Worm (Caenorhabditis elegans) whole organism, mixed stage, embryonic: ENCODE measurements around the gene str-10.

Experiments used
- M03D4.4 ChIP-seq: sonication (generic microtip); optimal IDR thresholded peaks from 2 replicates; lab custom pipeline; 2017; ENCODE audit warnings: mild to moderate bottlenecking, missing genetic modification characterization, missing compliant biosample characterization
- bed-3 ChIP-seq: fragments of 200-800 bp; sonication (Bioruptor generic); optimal IDR thresholded peaks from 3 replicates; lab custom pipeline; 2018; ENCODE audit warnings: mild to moderate bottlenecking, missing genetic modification characterization, moderate library complexity, missing compliant biosample characterization
- blmp-1 ChIP-seq: fragments of 150-350 bp; optimal IDR thresholded peaks from 2 replicates; lab custom pipeline; 2014; ENCODE audit warnings: missing biosample characterization, missing genetic modification characterization
- ceh-39 ChIP-seq: fragments of 150-350 bp; optimal IDR thresholded peaks from 2 replicates; lab custom pipeline; 2014; ENCODE audit warnings: missing biosample characterization, missing genetic modification characterization
- ceh-43 ChIP-seq: fragments of 200-800 bp; sonication (Bioruptor generic); optimal IDR thresholded peaks from 2 replicates; lab custom pipeline; 2018; ENCODE audit warnings: mild to moderate bottlenecking, missing genetic modification characterization, moderate library complexity, missing compliant biosample characterization
- ceh-83 ChIP-seq: fragments of 200-800 bp; sonication (Bioruptor generic); optimal IDR thresholded peaks from 2 replicates; lab custom pipeline; 2018; ENCODE audit warnings: mild to moderate bottlenecking, missing genetic modification characterization, missing compliant biosample characterization
- ces-1 ChIP-seq: fragments of 150-350 bp; optimal IDR thresholded peaks from 2 replicates; lab custom pipeline; 2014; ENCODE audit warnings: missing biosample characterization, missing genetic modification reagents, missing genetic modification characterization
- cnd-1 ChIP-seq: fragments of 200-800 bp; sonication (Bioruptor generic); optimal IDR thresholded peaks from 2 replicates; lab custom pipeline; 2018; ENCODE audit warnings: mild to moderate bottlenecking, missing genetic modification characterization, missing compliant biosample characterization
- drap-1 ChIP-seq: fragments of 200-800 bp; sonication (Bioruptor generic); optimal IDR thresholded peaks from 3 replicates; lab custom pipeline; 2018; ENCODE audit warnings: mild to moderate bottlenecking, missing genetic modification characterization, missing compliant biosample characterization
- elt-3 ChIP-seq: fragments of 150-350 bp; optimal IDR thresholded peaks from 2 replicates; lab custom pipeline; 2014; ENCODE audit warnings: missing biosample characterization, missing genetic modification characterization
- flh-1 ChIP-seq: fragments of 200-800 bp; sonication (Bioruptor generic); optimal IDR thresholded peaks from 2 replicates; lab custom pipeline; 2018; ENCODE audit warnings: mild to moderate bottlenecking, missing genetic modification characterization, moderate library complexity, missing compliant biosample characterization
- ham-2 ChIP-seq: fragments of 200-800 bp; sonication (Bioruptor generic); optimal IDR thresholded peaks from 2 replicates; lab custom pipeline; 2018; ENCODE audit warnings: mild to moderate bottlenecking, missing genetic modification characterization, missing compliant biosample characterization
- hlh-1 ChIP-seq: fragments of 150-350 bp; optimal IDR thresholded peaks from 2 replicates; lab custom pipeline; 2014; ENCODE audit warnings: missing biosample characterization, missing genetic modification reagents, missing genetic modification characterization
- lin-13 ChIP-seq: fragments of 150-350 bp; optimal IDR thresholded peaks from 2 replicates; lab custom pipeline; 2014; ENCODE audit warnings: missing biosample characterization, missing genetic modification characterization
- lin-32 ChIP-seq: fragments of 200-800 bp; sonication (Bioruptor generic); optimal IDR thresholded peaks from 2 replicates; lab custom pipeline; 2018; ENCODE audit warnings: mild to moderate bottlenecking, missing genetic modification characterization, missing compliant biosample characterization
- lsy-2 ChIP-seq: fragments of 150-350 bp; optimal IDR thresholded peaks from 2 replicates; lab custom pipeline; 2014; ENCODE audit warnings: missing biosample characterization, missing genetic modification characterization
- mab-5 ChIP-seq: fragments of 150-350 bp; optimal IDR thresholded peaks from 2 replicates; lab custom pipeline; 2014; ENCODE audit warnings: missing biosample characterization, missing genetic modification characterization
- mep-1 ChIP-seq: fragments of 150-350 bp; optimal IDR thresholded peaks from 2 replicates; lab custom pipeline; 2017; ENCODE audit warnings: missing biosample characterization, missing genetic modification reagents, missing genetic modification characterization, inconsistent platforms
- mls-2 ChIP-seq: sonication (generic microtip); optimal IDR thresholded peaks from 2 replicates; lab custom pipeline; 2016; ENCODE audit warnings: mild to moderate bottlenecking, missing genetic modification characterization, moderate library complexity, missing compliant biosample characterization
- nhr-12 ChIP-seq: fragments of 150-350 bp; optimal IDR thresholded peaks from 2 replicates; lab custom pipeline; 2014; ENCODE audit warnings: missing biosample characterization, missing genetic modification characterization
- nhr-237 ChIP-seq: fragments of 150-350 bp; optimal IDR thresholded peaks from 2 replicates; lab custom pipeline; 2014; ENCODE audit warnings: missing biosample characterization, missing genetic modification characterization
- nhr-28 ChIP-seq: fragments of 150-350 bp; optimal IDR thresholded peaks from 2 replicates; lab custom pipeline; 2014; ENCODE audit warnings: missing biosample characterization, missing genetic modification characterization
- nhr-76 ChIP-seq: sonication (generic microtip); optimal IDR thresholded peaks from 2 replicates; lab custom pipeline; 2017; ENCODE audit warnings: missing biosample characterization, missing genetic modification characterization
- pha-4 ChIP-seq: fragments of 150-350 bp; optimal IDR thresholded peaks from 2 replicates; lab custom pipeline; 2018; ENCODE audit warnings: missing biosample characterization, missing genetic modification reagents, missing genetic modification characterization
- sem-2 ChIP-seq: fragments of 200-800 bp; sonication (Bioruptor generic); optimal IDR thresholded peaks from 2 replicates; lab custom pipeline; 2018; ENCODE audit warnings: mild to moderate bottlenecking, missing genetic modification characterization, missing compliant biosample characterization
- sptf-1 ChIP-seq: sonication (generic microtip); optimal IDR thresholded peaks from 2 replicates; lab custom pipeline; 2017; ENCODE audit warnings: mild to moderate bottlenecking, missing genetic modification characterization, moderate library complexity, missing compliant biosample characterization
- tbx-8 ChIP-seq: fragments of 200-800 bp; sonication (Bioruptor generic); optimal IDR thresholded peaks from 2 replicates; lab custom pipeline; 2018; ENCODE audit warnings: mild to moderate bottlenecking, missing genetic modification characterization, moderate library complexity, missing compliant biosample characterization
- unc-120 ChIP-seq: sonication (generic microtip); optimal IDR thresholded peaks from 2 replicates; lab custom pipeline; 2017; ENCODE audit warnings: missing genetic modification characterization, missing compliant biosample characterization; ENCODE audit not compliant: poor library complexity, severe bottlenecking
- unc-39 ChIP-seq: fragments of 150-350 bp; optimal IDR thresholded peaks from 2 replicates; lab custom pipeline; 2014; ENCODE audit warnings: missing biosample characterization, missing genetic modification characterization
- unc-62 ChIP-seq: fragments of 150-350 bp; optimal IDR thresholded peaks from 2 replicates; lab custom pipeline; 2014; ENCODE audit warnings: missing biosample characterization, missing genetic modification reagents, missing genetic modification characterization
- zip-8 ChIP-seq: fragments of 150-350 bp; optimal IDR thresholded peaks from 2 replicates; lab custom pipeline; 2014; ENCODE audit warnings: missing biosample characterization, missing genetic modification characterization
- ztf-11 ChIP-seq: fragments of 150-350 bp; optimal IDR thresholded peaks from 2 replicates; lab custom pipeline; 2014; ENCODE audit warnings: missing biosample characterization, missing genetic modification characterization

The str-10 gene

DNA sequence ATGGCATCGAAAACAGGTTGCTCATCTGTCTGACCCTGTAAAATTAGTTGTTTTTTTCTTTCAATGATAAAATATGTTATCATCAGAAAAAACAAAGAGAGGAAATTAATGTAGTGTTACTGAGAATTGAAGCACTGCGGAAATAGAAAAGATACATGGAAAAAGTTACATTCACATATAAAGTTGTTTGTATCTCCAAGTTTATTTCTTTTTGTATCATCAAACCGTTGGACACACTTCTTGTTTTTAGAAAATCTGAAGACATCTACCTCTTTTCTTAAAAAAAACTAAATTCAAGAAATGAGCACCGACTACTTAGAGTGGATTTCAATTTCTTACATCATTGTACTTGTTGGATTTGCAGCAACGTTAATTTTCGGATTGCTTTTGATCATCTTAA is at the start of gene str-10:
Gene str-10, plus strand, starts transcription at position 301 of the 400 bp plus-strand sequence.
- TF ChIP-seq mep-1 (tag; lab: Kevin White, UChicago) (no peak), nhr-12 (tag; lab: Kevin White, UChicago) (no peak), lsy-2 (tag; lab: Kevin White, UChicago) (no peak), unc-62 (GFP tag; lab: Kevin White, UChicago) (no peak)

DNA sequence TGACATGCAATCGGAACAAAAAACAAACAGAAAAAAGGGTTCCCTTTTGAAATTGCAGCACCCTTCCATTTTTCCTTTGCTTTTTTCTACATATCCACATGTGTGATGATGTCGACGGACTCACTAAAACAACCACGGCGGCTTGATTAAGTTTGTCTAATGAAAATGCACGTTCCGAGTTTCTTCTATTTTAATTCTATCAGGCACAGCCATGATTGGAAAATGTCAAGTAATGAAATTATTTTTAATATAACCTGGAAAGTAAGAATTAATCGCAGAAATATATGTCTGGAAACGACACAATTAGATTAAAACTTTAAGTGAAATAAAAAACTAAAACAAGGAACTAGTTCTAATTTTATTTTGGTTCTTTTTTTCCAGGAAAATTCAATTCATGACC is 48.6 kb upstream of the str-10 start:
- TF ChIP-seq tbx-8 (GFP tag; lab: Kevin White, UChicago) = no peak
- TF ChIP-seq ces-1 = peak; percentile 50
- TF ChIP-seq nhr-76 (tag; lab: Kevin White, UChicago) = no peak

DNA sequence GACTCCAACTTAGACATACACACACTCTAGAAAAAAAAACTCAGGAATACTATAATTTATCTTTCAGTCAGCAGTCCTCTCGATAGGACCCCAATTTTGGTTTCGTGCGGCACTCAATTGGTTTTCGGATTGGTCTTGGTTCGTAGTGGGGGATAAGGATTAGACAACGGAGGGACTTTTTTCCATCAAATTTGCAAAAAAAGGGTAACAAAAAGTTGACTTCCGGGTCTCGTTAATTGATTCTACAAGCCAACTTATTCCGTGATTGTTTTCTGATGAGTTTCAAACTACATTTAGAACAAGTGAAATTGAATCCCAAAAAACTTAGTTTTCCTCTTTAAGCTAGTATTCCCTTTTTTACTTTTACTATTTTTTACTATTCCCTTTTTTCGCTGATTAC is 48.1 kb upstream of the str-10 start:
- no peak for TF ChIP-seq lsy-2 (tag; lab: Kevin White, UChicago)

DNA sequence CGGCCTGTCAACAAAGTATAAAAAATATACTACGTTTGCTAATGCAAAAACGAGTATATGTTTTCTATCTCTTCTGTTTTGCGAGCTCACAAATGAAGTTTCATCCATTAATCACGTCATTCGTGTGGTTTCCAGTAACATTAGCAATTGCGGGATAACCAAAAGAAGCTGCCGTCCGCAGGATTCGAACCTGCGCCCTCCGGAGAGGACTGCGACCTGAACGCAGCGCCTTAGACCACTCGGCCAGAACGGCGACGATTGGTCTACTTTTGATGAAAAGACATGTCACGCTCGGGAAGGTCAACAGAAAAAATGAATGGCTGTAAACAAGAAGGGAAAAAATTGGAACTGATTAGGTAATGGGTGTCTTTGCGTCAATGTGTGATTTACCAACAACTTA is 43.6 kb upstream of the str-10 start:
- no peak for TF ChIP-seq tbx-8 (GFP tag; lab: Kevin White, UChicago)
- TF ChIP-seq sptf-1 = no peak
- no peak for TF ChIP-seq ceh-83 (GFP tag; lab: Kevin White, UChicago)
- TF ChIP-seq M03D4.4 (tag; lab: Kevin White, UChicago) = no peak
- no peak for TF ChIP-seq nhr-12 (tag; lab: Kevin White, UChicago)
- no peak for TF ChIP-seq unc-120 (tag; lab: Kevin White, UChicago)
- TF ChIP-seq unc-62 (GFP tag; lab: Kevin White, UChicago) = no peak
- TF ChIP-seq ceh-43 (GFP tag; lab: Kevin White, UChicago) = no peak
- no peak for TF ChIP-seq nhr-237
- no peak for TF ChIP-seq zip-8 (tag; lab: Kevin White, UChicago)
- no peak for TF ChIP-seq nhr-76 (tag; lab: Kevin White, UChicago)
- no peak for TF ChIP-seq nhr-28 (tag; lab: Kevin White, UChicago)
- TF ChIP-seq ham-2 (GFP tag; lab: Kevin White, UChicago) = no peak
- no peak for TF ChIP-seq cnd-1 (tag; lab: Kevin White, UChicago)
- TF ChIP-seq, all 35 proteins: peak for 0

DNA sequence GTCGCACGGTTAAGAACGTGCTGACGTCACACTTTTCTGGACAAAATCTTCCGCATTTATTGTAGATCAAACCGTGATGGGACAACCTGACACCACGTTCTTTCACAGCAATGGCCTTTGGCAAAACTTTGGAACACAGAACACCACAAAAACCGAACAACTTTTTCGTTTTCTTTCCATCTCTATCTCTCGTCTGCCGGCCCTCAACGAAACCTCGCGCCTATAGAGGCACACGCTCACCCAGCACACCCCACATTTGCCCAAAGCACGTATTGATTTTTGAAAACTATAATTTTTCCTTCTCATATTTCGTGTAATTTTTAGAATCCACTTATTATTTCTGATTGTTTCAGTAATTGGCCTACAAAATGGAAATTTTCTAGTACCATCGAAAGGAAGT is 40.6 kb upstream of the str-10 start:
- no peak for TF ChIP-seq cnd-1 (tag; lab: Kevin White, UChicago)
- no peak for TF ChIP-seq mls-2
- no peak for TF ChIP-seq nhr-76 (tag; lab: Kevin White, UChicago)
- TF ChIP-seq nhr-28 (tag; lab: Kevin White, UChicago) = no peak
- TF ChIP-seq flh-1 (GFP tag; lab: Kevin White, UChicago) = no peak
- TF ChIP-seq bed-3 (GFP tag; lab: Kevin White, UChicago) = no peak
- TF ChIP-seq unc-62 (GFP tag; lab: Kevin White, UChicago) = no peak
- no peak for TF ChIP-seq blmp-1 (tag; lab: Kevin White, UChicago)
- no peak for TF ChIP-seq nhr-12 (tag; lab: Kevin White, UChicago)
- TF ChIP-seq ceh-39 (tag; lab: Kevin White, UChicago) = no peak
- no peak for TF ChIP-seq ceh-83 (GFP tag; lab: Kevin White, UChicago)
- no peak for TF ChIP-seq ceh-43 (GFP tag; lab: Kevin White, UChicago)
- TF ChIP-seq lsy-2 (tag; lab: Kevin White, UChicago) = no peak
- TF ChIP-seq unc-39 (tag; lab: Kevin White, UChicago) = no peak
- no peak for TF ChIP-seq tbx-8 (GFP tag; lab: Kevin White, UChicago)

DNA sequence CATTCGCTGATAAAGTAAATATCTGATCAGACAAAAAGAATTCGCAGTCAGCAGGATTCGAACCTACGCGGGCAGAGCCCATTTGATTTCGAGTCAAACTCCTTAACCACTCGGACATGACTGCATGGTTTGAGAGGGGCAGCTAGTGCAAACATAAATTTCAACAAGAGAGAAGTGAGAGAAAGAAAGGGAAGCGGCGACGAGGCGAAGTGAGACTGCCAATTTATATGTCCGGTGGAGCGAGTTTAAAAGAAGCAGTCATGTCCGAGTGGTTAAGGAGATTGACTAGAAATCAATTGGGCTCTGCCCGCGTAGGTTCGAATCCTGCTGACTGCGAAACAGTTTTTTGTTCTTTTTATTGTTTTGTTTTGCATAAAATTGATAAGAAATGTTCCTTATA is 36.1 kb upstream of the str-10 start:
- TF ChIP-seq ces-1 (peak; percentile 85), ham-2 (GFP tag; lab: Kevin White, UChicago) (peak; percentile 80), unc-62 (GFP tag; lab: Kevin White, UChicago) (peak; percentile 42), ztf-11 (tag; lab: Kevin White, UChicago) (peak; percentile 4), nhr-28 (tag; lab: Kevin White, UChicago) (peak; percentile 59), lin-13 (tag; lab: Kevin White, UChicago) (peak; percentile 41), sptf-1 (peak; percentile 95), ceh-43 (GFP tag; lab: Kevin White, UChicago) (peak; percentile 86), lin-32 (GFP tag; lab: Kevin White, UChicago) (peak; percentile 88), unc-120 (tag; lab: Kevin White, UChicago) (peak; percentile 94), hlh-1 (tag; lab: Kevin White, UChicago) (peak; percentile 63), mls-2 (peak; percentile 96), nhr-237 (peak; percentile 73), mep-1 (tag; lab: Kevin White, UChicago) (peak; percentile 63), flh-1 (GFP tag; lab: Kevin White, UChicago) (peak; percentile 85), ceh-39 (tag; lab: Kevin White, UChicago) (peak; percentile 35), pha-4 (tag; lab: Kevin White, UChicago) (peak; percentile 3), drap-1 (GFP tag; lab: Kevin White, UChicago) (peak; percentile 96), M03D4.4 (tag; lab: Kevin White, UChicago) (peak; percentile 90), sem-2 (GFP tag; lab: Kevin White, UChicago) (peak; percentile 72), bed-3 (GFP tag; lab: Kevin White, UChicago) (peak; percentile 88), elt-3 (tag; lab: Kevin White, UChicago) (peak; percentile 54), cnd-1 (tag; lab: Kevin White, UChicago) (peak; percentile 81), tbx-8 (GFP tag; lab: Kevin White, UChicago) (peak; percentile 56), ceh-83 (GFP tag; lab: Kevin White, UChicago) (peak; percentile 94), mab-5 (tag; lab: Kevin White, UChicago) (peak; percentile 29), lsy-2 (tag; lab: Kevin White, UChicago) (peak; percentile 50)
